Worm (Caenorhabditis elegans) whole organism, L4 larva: Measurements from ENCODE around the gene srx-122.

ENCODE experiments used
- D1046.2 ChIP-seq: fragments of 200-800 bp; sonication (Bioruptor generic); IDR thresholded peaks from 2 replicates; pipeline ENCODE4 v1.3.6; 2022; ENCODE audit warnings: missing genetic modification characterization, missing compliant biosample characterization
- F10B5.3 ChIP-seq: sonication (generic microtip); optimal IDR thresholded peaks from 2 replicates; lab custom pipeline; 2016; ENCODE audit warnings: mild to moderate bottlenecking, missing genetic modification characterization, missing compliant biosample characterization
- F26F4.8 ChIP-seq: fragments of 200-800 bp; sonication (Bioruptor generic); conservative IDR thresholded peaks from 2 replicates; pipeline ENCODE4 v1.3.6; 2022; ENCODE audit warnings: missing genetic modification characterization, missing compliant biosample characterization
- F49E8.2 ChIP-seq: sonication (generic microtip); optimal IDR thresholded peaks from 2 replicates; lab custom pipeline; 2016; ENCODE audit warnings: missing compliant biosample characterization, mild to moderate bottlenecking, missing genetic modification characterization, borderline replicate concordance
- T26A8.4 ChIP-seq: fragments of 200-800 bp; sonication (Bioruptor generic); IDR thresholded peaks from 2 replicates; pipeline ENCODE4 v1.3.6; 2022; ENCODE audit warnings: missing genetic modification characterization, missing compliant biosample characterization
- ZK546.5 ChIP-seq, 2 experiments: sonication (generic microtip); optimal IDR thresholded peaks; 2 replicates each; lab custom pipeline; 2017; ENCODE audit warnings: missing biosample characterization in 2 of 2, missing genetic modification characterization in 2 of 2
- aha-1 ChIP-seq: fragments of 150-350 bp; peaks from one replicate; lab custom pipeline; 2014; ENCODE audit warnings: missing biosample characterization, missing genetic modification characterization
- aly-2 ChIP-seq: sonication (generic microtip); optimal IDR thresholded peaks from 2 replicates; lab custom pipeline; 2018; ENCODE audit warnings: missing biosample characterization, missing genetic modification characterization
- attf-4 ChIP-seq: sonication (generic microtip); optimal IDR thresholded peaks from 3 replicates; lab custom pipeline; 2017; ENCODE audit warnings: missing biosample characterization, missing genetic modification characterization
- ceh-20 ChIP-seq: fragments of 200-800 bp; sonication (Bioruptor generic); IDR thresholded peaks from 2 replicates; pipeline ENCODE4 v1.3.6; 2022; ENCODE audit warnings: missing genetic modification reagents, missing genetic modification characterization, missing compliant biosample characterization
- ceh-28 ChIP-seq: fragments of 150-350 bp; optimal IDR thresholded peaks from 2 replicates; lab custom pipeline; 2014; ENCODE audit warnings: missing biosample characterization, missing genetic modification reagents, missing genetic modification characterization
- ceh-32 ChIP-seq: sonication (generic microtip); optimal IDR thresholded peaks from 2 replicates; lab custom pipeline; 2016; ENCODE audit warnings: mild to moderate bottlenecking, missing genetic modification characterization, missing compliant biosample characterization; ENCODE audit not compliant: poor library complexity
- ceh-44 ChIP-seq: fragments of 200-800 bp; sonication (Bioruptor generic); IDR thresholded peaks from 2 replicates; pipeline ENCODE4 v1.3.6; 2022; ENCODE audit warnings: missing genetic modification reagents, missing genetic modification characterization, missing compliant biosample characterization
- daf-12 ChIP-seq: fragments of 150-350 bp; optimal IDR thresholded peaks from 2 replicates; lab custom pipeline; 2014; ENCODE audit warnings: missing biosample characterization, missing genetic modification reagents, missing genetic modification characterization
- daf-19 ChIP-seq: fragments of 200-800 bp; sonication (Bioruptor generic); conservative IDR thresholded peaks from 2 replicates; pipeline ENCODE4 v1.3.6; 2022; ENCODE audit warnings: missing genetic modification characterization, missing compliant biosample characterization
- daf-8 ChIP-seq: fragments of 200-800 bp; sonication (Bioruptor generic); IDR thresholded peaks from 2 replicates; pipeline ENCODE4 v1.3.6; 2022; ENCODE audit warnings: missing genetic modification characterization, missing compliant biosample characterization
- dpl-1 ChIP-seq: fragments of 150-350 bp; optimal IDR thresholded peaks from 2 replicates; lab custom pipeline; 2014; ENCODE audit warnings: missing biosample characterization, missing genetic modification reagents, missing genetic modification characterization
- duxl-1 ChIP-seq: sonication (generic microtip); optimal IDR thresholded peaks from 2 replicates; lab custom pipeline; 2016; ENCODE audit warnings: mild to moderate bottlenecking, missing genetic modification characterization, moderate library complexity, missing compliant biosample characterization; ENCODE audit not compliant: poor library complexity
- dve-1 ChIP-seq: sonication (generic microtip); optimal IDR thresholded peaks from 2 replicates; lab custom pipeline; 2017; ENCODE audit warnings: antibody characterized with exemption, mild to moderate bottlenecking, missing genetic modification characterization, missing compliant biosample characterization; ENCODE audit not compliant: insufficient read depth
- egl-27 ChIP-seq: sonication (generic microtip); optimal IDR thresholded peaks from 3 replicates; lab custom pipeline; 2017; ENCODE audit warnings: missing biosample characterization, missing genetic modification reagents, missing genetic modification characterization
- egl-43 ChIP-seq: fragments of 200-800 bp; sonication (Bioruptor generic); IDR thresholded peaks from 2 replicates; pipeline ENCODE4 v1.3.6; 2022; ENCODE audit warnings: missing genetic modification reagents, missing genetic modification characterization, missing compliant biosample characterization
- fos-1 ChIP-seq: fragments of 150-350 bp; optimal IDR thresholded peaks from 2 replicates; lab custom pipeline; 2014; ENCODE audit warnings: missing biosample characterization, missing genetic modification characterization
- gei-8 ChIP-seq: fragments of 200-800 bp; sonication (Bioruptor generic); optimal IDR thresholded peaks from 2 replicates; lab custom pipeline; 2018; ENCODE audit warnings: mild to moderate bottlenecking, missing genetic modification characterization, missing compliant biosample characterization
- hif-1 ChIP-seq, 2 experiments: sonication (generic microtip); optimal IDR thresholded peaks; 2 replicates each; lab custom pipeline; 2016 to 2017; ENCODE audit warnings: missing compliant biosample characterization in 2 of 2, missing genetic modification characterization in 2 of 2, missing genetic modification reagents in 2 of 2, missing genotype in 2 of 2, mild to moderate bottlenecking in 1 of 2
- hlh-11 ChIP-seq: fragments of 200-800 bp; sonication (Bioruptor generic); optimal IDR thresholded peaks from 2 replicates; lab custom pipeline; 2018; ENCODE audit warnings: mild to moderate bottlenecking, missing genetic modification characterization, missing compliant biosample characterization
- jun-1 ChIP-seq: fragments of 150-350 bp; optimal IDR thresholded peaks from 2 replicates; lab custom pipeline; 2014; ENCODE audit warnings: missing biosample characterization, missing genetic modification reagents, missing genetic modification characterization
- lin-1 ChIP-seq: fragments of 200-800 bp; sonication (Bioruptor generic); IDR thresholded peaks from 2 replicates; pipeline ENCODE4 v1.3.6; 2022; ENCODE audit warnings: missing genetic modification reagents, missing genetic modification characterization, missing compliant biosample characterization
- lin-38 ChIP-seq: fragments of 200-800 bp; sonication (Bioruptor generic); IDR thresholded peaks from 2 replicates; pipeline ENCODE4 v1.3.6; 2022; ENCODE audit warnings: missing genetic modification reagents, missing genetic modification characterization, missing compliant biosample characterization
- lsy-2 ChIP-seq, 2 experiments: fragments of 150-350 bp in 1 of 2; sonication (generic microtip) in 1 of 2; optimal IDR thresholded peaks; 2 replicates each; lab custom pipeline; 2014 to 2017; ENCODE audit warnings: missing biosample characterization in 2 of 2, missing genetic modification characterization in 2 of 2
- mdt-29 ChIP-seq: fragments of 200-800 bp; sonication (Bioruptor generic); IDR thresholded peaks from 2 replicates; pipeline ENCODE4 v1.3.6; 2022; ENCODE audit warnings: missing genetic modification reagents, missing genetic modification characterization, missing compliant biosample characterization
- mep-1 ChIP-seq: fragments of 150-350 bp; sonication (generic microtip); optimal IDR thresholded peaks from 3 replicates; lab custom pipeline; 2014; ENCODE audit warnings: missing biosample characterization, missing genetic modification characterization
- mes-2 ChIP-seq: sonication (generic microtip); optimal IDR thresholded peaks from 2 replicates; lab custom pipeline; 2016; ENCODE audit warnings: missing genotype, mild to moderate bottlenecking, missing genetic modification characterization, missing compliant biosample characterization; ENCODE audit not compliant: poor library complexity, severe bottlenecking
- mxl-3 ChIP-seq: fragments of 200-800 bp; sonication (Bioruptor generic); optimal IDR thresholded peaks from 2 replicates; lab custom pipeline; 2018; ENCODE audit warnings: mild to moderate bottlenecking, missing genetic modification characterization, missing compliant biosample characterization
- nhr-11 ChIP-seq: fragments of 150-350 bp; optimal IDR thresholded peaks from 2 replicates; lab custom pipeline; 2014; ENCODE audit warnings: missing biosample characterization, missing genetic modification characterization
- nhr-111 ChIP-seq: fragments of 200-800 bp; sonication (Bioruptor generic); optimal IDR thresholded peaks from 2 replicates; lab custom pipeline; 2018; ENCODE audit warnings: mild to moderate bottlenecking, missing genetic modification characterization, missing compliant biosample characterization
- nhr-25 ChIP-seq: sonication (generic microtip); optimal IDR thresholded peaks from 2 replicates; lab custom pipeline; 2017; ENCODE audit warnings: missing genetic modification characterization, mild to moderate bottlenecking, missing compliant biosample characterization, antibody characterized with exemption, moderate library complexity, borderline replicate concordance; ENCODE audit not compliant: insufficient read depth
- nhr-41 ChIP-seq: fragments of 200-800 bp; sonication (Bioruptor generic); IDR thresholded peaks from 2 replicates; pipeline ENCODE4 v1.3.6; 2022; ENCODE audit warnings: missing genetic modification reagents, missing genetic modification characterization, missing compliant biosample characterization
- nhr-48 ChIP-seq: sonication (generic microtip); optimal IDR thresholded peaks from 2 replicates; lab custom pipeline; 2016; ENCODE audit warnings: mild to moderate bottlenecking, missing genetic modification characterization, missing compliant biosample characterization
- nhr-6 ChIP-seq: fragments of 150-350 bp; optimal IDR thresholded peaks from 2 replicates; lab custom pipeline; 2014; ENCODE audit warnings: missing biosample characterization, missing genetic modification characterization
- nhr-77 ChIP-seq: fragments of 150-350 bp; optimal IDR thresholded peaks from 2 replicates; lab custom pipeline; 2014; ENCODE audit warnings: missing biosample characterization, missing genetic modification characterization
- pha-4 ChIP-seq, 2 experiments: fragments of 150-350 bp in 1 of 2; fragments of 200-800 bp in 1 of 2; sonication (Bioruptor generic) in 1 of 2; IDR thresholded peaks in 1 of 2; optimal IDR thresholded peaks in 1 of 2; 2 replicates each; pipeline versions ENCODE4 v1.3.6 to Lab custom; 2014 to 2022; ENCODE audit warnings: missing genetic modification characterization in 2 of 2, missing genetic modification reagents in 2 of 2, missing biosample characterization in 1 of 2, missing compliant biosample characterization in 1 of 2
- pqm-1 ChIP-seq: sonication (generic microtip); optimal IDR thresholded peaks from 2 replicates; lab custom pipeline; 2017; ENCODE audit warnings: missing biosample characterization, missing genetic modification characterization
- sdz-12 ChIP-seq: fragments of 200-800 bp; sonication (Bioruptor generic); optimal IDR thresholded peaks from 2 replicates; lab custom pipeline; 2018; ENCODE audit warnings: mild to moderate bottlenecking, missing genetic modification characterization, missing compliant biosample characterization
- set-16 ChIP-seq: fragments of 200-800 bp; sonication (Bioruptor generic); IDR thresholded peaks from 2 replicates; pipeline ENCODE4 v1.3.6; 2022; ENCODE audit warnings: missing genetic modification reagents, missing genetic modification characterization, missing compliant biosample characterization
- skn-1 ChIP-seq: fragments of 150-350 bp; optimal IDR thresholded peaks from 2 replicates; lab custom pipeline; 2014; ENCODE audit warnings: missing biosample characterization, missing genetic modification characterization
- spr-3 ChIP-seq: fragments of 200-800 bp; sonication (Bioruptor generic); optimal IDR thresholded peaks from 2 replicates; lab custom pipeline; 2018; ENCODE audit warnings: mild to moderate bottlenecking, missing genetic modification characterization, missing compliant biosample characterization
- unc-130 ChIP-seq: sonication (generic microtip); optimal IDR thresholded peaks from 2 replicates; lab custom pipeline; 2016; ENCODE audit warnings: missing genetic modification reagents, missing genetic modification characterization, missing compliant biosample characterization
- unc-62 ChIP-seq, 3 experiments: fragments of 150-350 bp in 1 of 3; sonication (generic microtip); optimal IDR thresholded peaks in 2 of 3; peaks in 1 of 3; 1 replicate in 1 of 3; 2 replicates in 2 of 3; lab custom pipeline; 2014 to 2017; ENCODE audit warnings: missing biosample characterization in 3 of 3, missing genetic modification characterization in 3 of 3, missing genetic modification reagents in 3 of 3, missing genotype in 1 of 3
- zfp-3 ChIP-seq: fragments of 200-800 bp; sonication (Bioruptor generic); conservative IDR thresholded peaks from 2 replicates; pipeline ENCODE4 v1.3.6; 2022; ENCODE audit warnings: missing genetic modification reagents, missing genetic modification characterization, missing compliant biosample characterization
- zip-2 ChIP-seq: fragments of 150-350 bp; optimal IDR thresholded peaks from 2 replicates; lab custom pipeline; 2014; ENCODE audit warnings: missing biosample characterization, missing genetic modification characterization

The srx-122 gene

ce11 chrV:3315308-3315707, 17.6 kb upstream of the srx-122 start, which contains the start of gene arrd-19 (continued):
- TF ChIP-seq daf-19 (GFP tag; lab: Robert Waterston, UW) (no peak), unc-62 (GFP tag; optimal IDR thresholded peaks at IDR 0.05 in 1 of 2; lab: Kevin White, UChicago) (peak in 1 of 2 experiments; percentile 97), unc-62 (tag; optimal IDR thresholded peaks at IDR 0.05; lab: Kevin White, UChicago) (no peak), nhr-41 (GFP tag; lab: Robert Waterston, UW) (no peak), lin-1 (GFP tag; lab: Robert Waterston, UW) (peak; percentile 89), D1046.2 (GFP tag; lab: Robert Waterston, UW) (no peak), dpl-1 (GFP tag; lab: Kevin White, UChicago) (peak; percentile 66), hlh-11 (tag; lab: Kevin White, UChicago) (peak; percentile 93), pqm-1 (tag; lab: Kevin White, UChicago) (peak; percentile 32), aha-1 (tag; lab: Kevin White, UChicago) (peak; percentile 99), hif-1 (tag; optimal IDR thresholded peaks at IDR 0.05; lab: Kevin White, UChicago) (peak in 1 of 2 experiments; percentile 64), T26A8.4 (GFP tag; lab: Robert Waterston, UW) (no peak), mes-2 (tag; lab: Kevin White, UChicago) (peak; percentile 80), mxl-3 (GFP tag; lab: Kevin White, UChicago) (peak; percentile 72), mdt-29 (GFP tag; lab: Robert Waterston, UW) (no peak), ceh-20 (peak; percentile 61; the same call in 1 of the 2 replicates), nhr-6 (tag; lab: Kevin White, UChicago) (peak; percentile 57), ceh-32 (no peak), ZK546.5 (tag; optimal IDR thresholded peaks at IDR 0.05; lab: Kevin White, UChicago) (no peak), skn-1 (tag; lab: Kevin White, UChicago) (no peak), daf-12 (tag; lab: Kevin White, UChicago) (no peak), F49E8.2 (no peak), nhr-77 (peak; percentile 79), dve-1 (peak; percentile 89), pha-4 (GFP tag; IDR thresholded peaks at IDR 0.05; lab: Robert Waterston, UW) (no peak), pha-4 (tag; optimal IDR thresholded peaks at IDR 0.05; lab: Kevin White, UChicago) (peak; percentile 54), sdz-12 (GFP tag; lab: Kevin White, UChicago) (no peak), egl-43 (GFP tag; lab: Robert Waterston, UW) (no peak; the same call in 1 of the 2 replicates), attf-4 (tag; lab: Kevin White, UChicago) (no peak), ceh-28 (tag; lab: Kevin White, UChicago) (no peak), F10B5.3 (tag; lab: Kevin White, UChicago) (no peak), spr-3 (no peak), fos-1 (tag; lab: Kevin White, UChicago) (no peak), nhr-11 (tag; lab: Kevin White, UChicago) (peak; percentile 74), lsy-2 (tag; optimal IDR thresholded peaks at IDR 0.05; lab: Kevin White, UChicago) (peak; percentile 26 to 79), nhr-25 (peak; percentile 53), ceh-44 (GFP tag; lab: Robert Waterston, UW) (no peak), jun-1 (tag; lab: Kevin White, UChicago) (no peak), daf-8 (GFP tag; lab: Robert Waterston, UW) (no peak), egl-27 (no peak), gei-8 (GFP tag; lab: Kevin White, UChicago) (no peak), set-16 (GFP tag; lab: Robert Waterston, UW) (no peak), nhr-111 (GFP tag; lab: Kevin White, UChicago) (no peak), zfp-3 (GFP tag; lab: Robert Waterston, UW) (no peak), mep-1 (tag; lab: Kevin White, UChicago) (no peak), unc-130 (GFP tag; lab: Kevin White, UChicago) (no peak), zip-2 (peak; percentile 5), duxl-1 (peak; percentile 79), F26F4.8 (no peak), nhr-48 (tag; lab: Kevin White, UChicago) (peak; percentile 90), lin-38 (GFP tag; lab: Robert Waterston, UW) (no peak), aly-2 (tag; lab: Kevin White, UChicago) (no peak)
